Worm (Caenorhabditis elegans): ENCODE measurements around the gene F48C5.2.

Gene F48C5.2

ce11 chrX:11471409-11471808 lies 17.3 kb upstream of the F48C5.2 start:
- TF ChIP-seq mbf-1 (tag; optimal IDR thresholded peaks at IDR 0.05) (no peak), sma-3 (GFP tag; optimal IDR thresholded peaks at IDR 0.05) (peak; percentile 63), sma-9 (GFP tag; optimal IDR thresholded peaks at IDR 0.05) (peak; percentile 35), sma-9 (tag; optimal IDR thresholded peaks at IDR 0.05) (no peak)

ce11 chrX:11469600-11469999 lies 15.5 kb upstream of the F48C5.2 start:
- TF ChIP-seq nhr-77 (tag; optimal IDR thresholded peaks at IDR 0.05): no peak
- TF ChIP-seq crh-2 (tag; optimal IDR thresholded peaks at IDR 0.05): peak; percentile 56
- no peak for TF ChIP-seq dmd-4 (tag; optimal IDR thresholded peaks at IDR 0.05)
- no peak for TF ChIP-seq ZK546.5 (tag; optimal IDR thresholded peaks at IDR 0.05)
- no peak for TF ChIP-seq unc-55 (GFP tag; optimal IDR thresholded peaks at IDR 0.05)
- peak; percentile 10 for TF ChIP-seq nhr-6 (tag; optimal IDR thresholded peaks at IDR 0.05)
- TF ChIP-seq ztf-1 (GFP tag; conservative IDR thresholded peaks at IDR 0.05): no peak
- peak; percentile 10 for TF ChIP-seq fos-1 (tag; optimal IDR thresholded peaks at IDR 0.05)
- no peak for TF ChIP-seq ztf-4 (tag; optimal IDR thresholded peaks at IDR 0.05)
- TF ChIP-seq R02D3.7 (tag; optimal IDR thresholded peaks at IDR 0.05): no peak
- TF ChIP-seq lin-11 (tag; optimal IDR thresholded peaks at IDR 0.05): no peak
- no peak for TF ChIP-seq ztf-11 (tag; optimal IDR thresholded peaks at IDR 0.05)
- no peak for TF ChIP-seq mbf-1 (tag; optimal IDR thresholded peaks at IDR 0.05)
- no peak for TF ChIP-seq sma-9 (GFP tag; optimal IDR thresholded peaks at IDR 0.05)
- no peak for TF ChIP-seq sma-9 (tag; optimal IDR thresholded peaks at IDR 0.05)
- peak in 1 of 2 experiments; percentile 39 for TF ChIP-seq mdl-1 (tag; optimal IDR thresholded peaks at IDR 0.05)
- no peak for TF ChIP-seq elt-3 (tag; optimal IDR thresholded peaks at IDR 0.05)
- TF ChIP-seq C34F6.9 (tag; optimal IDR thresholded peaks at IDR 0.05): peak; percentile 43
- no peak for TF ChIP-seq elt-1 (tag; optimal IDR thresholded peaks at IDR 0.05)
- no peak for TF ChIP-seq snpc-4 (tag; optimal IDR thresholded peaks at IDR 0.05)
- no peak for TF ChIP-seq unc-62 (GFP tag; optimal IDR thresholded peaks at IDR 0.05)
- TF ChIP-seq ceh-82 (tag; optimal IDR thresholded peaks at IDR 0.05): no peak
- TF ChIP-seq Y55F3AM.14 (GFP tag; optimal IDR thresholded peaks at IDR 0.05): peak; percentile 66
- no peak for TF ChIP-seq nhr-25 (tag; optimal IDR thresholded peaks at IDR 0.05)
- no peak for TF ChIP-seq nhr-23 (tag; optimal IDR thresholded peaks at IDR 0.05)
- no peak for TF ChIP-seq ama-1 (optimal IDR thresholded peaks at IDR 0.05)
- no peak for TF ChIP-seq nhr-237 (tag; optimal IDR thresholded peaks at IDR 0.05)
- no peak for TF ChIP-seq sem-4 (tag; optimal IDR thresholded peaks at IDR 0.05)
- TF ChIP-seq alr-1 (tag; optimal IDR thresholded peaks at IDR 0.05): no peak
- TF ChIP-seq nhr-12 (tag; optimal IDR thresholded peaks at IDR 0.05): no peak
- TF ChIP-seq skn-1 (tag; optimal IDR thresholded peaks at IDR 0.05): no peak
- TF ChIP-seq mab-5 (tag; optimal IDR thresholded peaks at IDR 0.05): no peak
- TF ChIP-seq unc-39 (tag; optimal IDR thresholded peaks at IDR 0.05): no peak
- TF ChIP-seq aly-2 (tag; optimal IDR thresholded peaks at IDR 0.05): no peak
- TF ChIP-seq F13H6.1 (tag; optimal IDR thresholded peaks at IDR 0.05): peak; percentile 14
- TF ChIP-seq sma-3 (GFP tag; optimal IDR thresholded peaks at IDR 0.05): no peak
- TF ChIP-seq ceh-16 (tag; optimal IDR thresholded peaks at IDR 0.05): no peak
- TF ChIP-seq lsy-2 (tag; optimal IDR thresholded peaks at IDR 0.05): no peak
- no peak for TF ChIP-seq egl-27 (tag; optimal IDR thresholded peaks at IDR 0.05)
- TF ChIP-seq nhr-11 (tag; optimal IDR thresholded peaks at IDR 0.05): no peak
- peak; percentile 39 for TF ChIP-seq nhr-129 (tag; optimal IDR thresholded peaks at IDR 0.05)
- TF ChIP-seq gmeb-1 (tag; optimal IDR thresholded peaks at IDR 0.05): no peak
- TF ChIP-seq nhr-21 (tag; optimal IDR thresholded peaks at IDR 0.05): no peak

DNA sequence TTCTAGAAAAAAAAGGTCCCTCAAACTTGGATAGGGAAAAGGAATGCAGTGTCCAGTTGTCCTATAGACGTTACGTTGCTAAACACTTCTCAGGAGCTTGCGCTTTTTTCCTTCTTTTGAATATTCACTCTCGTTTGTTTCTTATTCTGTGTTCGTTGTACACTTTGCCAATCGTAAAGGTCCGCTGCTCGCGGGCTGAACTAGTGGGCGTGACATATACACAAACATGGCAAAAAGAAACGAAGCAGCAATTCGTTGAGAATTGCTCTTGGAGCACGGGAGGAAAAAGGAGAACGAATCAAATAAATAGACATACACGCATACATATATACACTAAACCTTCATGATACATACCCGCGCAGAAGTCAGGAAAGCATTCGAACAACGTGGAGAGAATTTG lies 14.7 kb upstream of the F48C5.2 start:
- TF ChIP-seq ztf-4 (tag; optimal IDR thresholded peaks at IDR 0.05) (peak; percentile 25), snpc-4 (tag; optimal IDR thresholded peaks at IDR 0.05) (peak; percentile 15), ama-1 (optimal IDR thresholded peaks at IDR 0.05) (no peak), elt-3 (tag; optimal IDR thresholded peaks at IDR 0.05) (no peak), nhr-21 (tag; optimal IDR thresholded peaks at IDR 0.05) (no peak), nhr-6 (tag; optimal IDR thresholded peaks at IDR 0.05) (no peak), F13H6.1 (tag; optimal IDR thresholded peaks at IDR 0.05) (peak; percentile 13), sem-4 (tag; optimal IDR thresholded peaks at IDR 0.05) (no peak), ztf-1 (GFP tag; conservative IDR thresholded peaks at IDR 0.05) (no peak), R02D3.7 (tag; optimal IDR thresholded peaks at IDR 0.05) (no peak)

Data from whole organism, L2 larva.